Worm (Caenorhabditis elegans) whole organism, L3 larva: ENCODE results near the gene ptc-3.

Source experiments
- R02D3.7 ChIP-seq: fragments of 150-350 bp; optimal IDR thresholded peaks from 2 replicates; lab custom pipeline; 2014; ENCODE audit warnings: missing biosample characterization, missing genetic modification characterization
- ZK546.5 ChIP-seq: sonication (generic microtip); optimal IDR thresholded peaks from 2 replicates; lab custom pipeline; 2017; ENCODE audit warnings: missing biosample characterization, missing genetic modification characterization
- ama-1 ChIP-seq: fragments of 150-350 bp; optimal IDR thresholded peaks from 2 replicates; lab custom pipeline; 2018
- ceh-16 ChIP-seq: sonication (generic microtip); optimal IDR thresholded peaks from 2 replicates; lab custom pipeline; 2017; ENCODE audit warnings: missing biosample characterization, missing genetic modification characterization
- ceh-28 ChIP-seq: fragments of 150-350 bp; optimal IDR thresholded peaks from 2 replicates; lab custom pipeline; 2014; ENCODE audit warnings: missing biosample characterization, missing genetic modification reagents, missing genetic modification characterization
- ceh-82 ChIP-seq: fragments of 150-350 bp; optimal IDR thresholded peaks from 2 replicates; lab custom pipeline; 2014; ENCODE audit warnings: missing biosample characterization, missing genetic modification characterization
- egl-27 ChIP-seq: sonication (generic microtip); optimal IDR thresholded peaks from 4 replicates; lab custom pipeline; 2017; ENCODE audit warnings: missing biosample characterization, missing genetic modification reagents, missing genetic modification characterization
- egl-5 ChIP-seq: fragments of 150-350 bp; optimal IDR thresholded peaks from 2 replicates; lab custom pipeline; 2017; ENCODE audit warnings: missing biosample characterization, missing genetic modification reagents, missing genetic modification characterization, inconsistent platforms
- elt-1 ChIP-seq: fragments of 150-350 bp; optimal IDR thresholded peaks from 2 replicates; lab custom pipeline; 2014; ENCODE audit warnings: missing biosample characterization, missing genetic modification characterization
- elt-2 ChIP-seq: sonication (generic microtip); optimal IDR thresholded peaks from 2 replicates; lab custom pipeline; 2016; ENCODE audit warnings: missing genetic modification reagents, mild to moderate bottlenecking, missing genetic modification characterization, missing compliant biosample characterization
- elt-3 ChIP-seq, 3 experiments: fragments of 150-350 bp in 1 of 3; sonication (generic microtip) in 2 of 3; optimal IDR thresholded peaks; 2 replicates in 2 of 3; 4 replicates in 1 of 3; lab custom pipeline; 2014 to 2017; ENCODE audit warnings: missing biosample characterization in 3 of 3, missing genetic modification characterization in 3 of 3
- fkh-10 ChIP-seq: sonication (generic microtip); optimal IDR thresholded peaks from 2 replicates; lab custom pipeline; 2017; ENCODE audit warnings: missing biosample characterization, missing genetic modification reagents, missing genetic modification characterization
- fos-1 ChIP-seq: fragments of 150-350 bp; optimal IDR thresholded peaks from 2 replicates; lab custom pipeline; 2014; ENCODE audit warnings: missing biosample characterization, missing genetic modification characterization
- hmg-11 ChIP-seq: sonication (generic microtip); optimal IDR thresholded peaks from 2 replicates; lab custom pipeline; 2016; ENCODE audit warnings: missing genetic modification characterization, missing compliant biosample characterization
- jun-1 ChIP-seq: fragments of 150-350 bp; optimal IDR thresholded peaks from 2 replicates; lab custom pipeline; 2014; ENCODE audit warnings: missing biosample characterization, missing genetic modification reagents, missing genetic modification characterization
- lin-39 ChIP-seq: fragments of 150-350 bp; optimal IDR thresholded peaks from 2 replicates; lab custom pipeline; 2018; ENCODE audit warnings: missing biosample characterization, missing genetic modification reagents, missing genetic modification characterization
- lsy-12 ChIP-seq: sonication (generic microtip); optimal IDR thresholded peaks from 2 replicates; lab custom pipeline; 2016; ENCODE audit warnings: mild to moderate bottlenecking, missing genetic modification characterization, missing compliant biosample characterization
- mdl-1 ChIP-seq: fragments of 150-350 bp; optimal IDR thresholded peaks from 2 replicates; lab custom pipeline; 2014; ENCODE audit warnings: missing biosample characterization, missing genetic modification characterization
- nhr-11 ChIP-seq: fragments of 150-350 bp; optimal IDR thresholded peaks from 2 replicates; lab custom pipeline; 2014; ENCODE audit warnings: missing biosample characterization, missing genetic modification characterization
- nhr-12 ChIP-seq: fragments of 150-350 bp; optimal IDR thresholded peaks from 2 replicates; lab custom pipeline; 2014; ENCODE audit warnings: missing biosample characterization, missing genetic modification characterization
- nhr-23 ChIP-seq: fragments of 150-350 bp; optimal IDR thresholded peaks from 2 replicates; lab custom pipeline; 2014; ENCODE audit warnings: missing biosample characterization, missing genetic modification reagents, missing genetic modification characterization
- nhr-237 ChIP-seq: fragments of 150-350 bp; optimal IDR thresholded peaks from 2 replicates; lab custom pipeline; 2014; ENCODE audit warnings: missing biosample characterization, missing genetic modification characterization
- nhr-25 ChIP-seq: sonication (generic microtip); optimal IDR thresholded peaks from 2 replicates; lab custom pipeline; 2017; ENCODE audit warnings: missing biosample characterization, missing genetic modification characterization
- nhr-43 ChIP-seq: sonication (generic microtip); optimal IDR thresholded peaks from 2 replicates; lab custom pipeline; 2016; ENCODE audit warnings: mild to moderate bottlenecking, missing genetic modification characterization, missing compliant biosample characterization; ENCODE audit not compliant: poor library complexity, severe bottlenecking
- nhr-67 ChIP-seq: fragments of 150-350 bp; optimal IDR thresholded peaks from 2 replicates; lab custom pipeline; 2014; ENCODE audit warnings: missing biosample characterization, missing genetic modification characterization
- nhr-76 ChIP-seq: fragments of 150-350 bp; sonication (generic microtip); optimal IDR thresholded peaks from 5 replicates; lab custom pipeline; 2014; ENCODE audit warnings: missing biosample characterization, missing genetic modification characterization
- nhr-77 ChIP-seq: fragments of 150-350 bp; optimal IDR thresholded peaks from 2 replicates; lab custom pipeline; 2014; ENCODE audit warnings: missing biosample characterization, missing genetic modification characterization
- pha-4 ChIP-seq: fragments of 150-350 bp; optimal IDR thresholded peaks from 2 replicates; lab custom pipeline; 2014; ENCODE audit warnings: missing biosample characterization, missing genetic modification reagents, missing genetic modification characterization
- pqm-1 ChIP-seq: fragments of 150-350 bp; optimal IDR thresholded peaks from 2 replicates; lab custom pipeline; 2017; ENCODE audit warnings: missing biosample characterization, missing genetic modification characterization, inconsistent platforms
- skn-1 ChIP-seq: fragments of 150-350 bp; optimal IDR thresholded peaks from 2 replicates; lab custom pipeline; 2014; ENCODE audit warnings: missing biosample characterization, missing genetic modification characterization
- snpc-4 ChIP-seq: fragments of 150-350 bp; optimal IDR thresholded peaks from 2 replicates; lab custom pipeline; 2014; ENCODE audit warnings: missing biosample characterization, missing genetic modification characterization
- unc-39 ChIP-seq: sonication (generic microtip); optimal IDR thresholded peaks from 4 replicates; lab custom pipeline; 2017; ENCODE audit warnings: missing biosample characterization, missing genetic modification characterization
- zag-1 ChIP-seq: fragments of 150-350 bp; optimal IDR thresholded peaks from 2 replicates; lab custom pipeline; 2014; ENCODE audit warnings: missing biosample characterization, missing genetic modification characterization
- ztf-11 ChIP-seq: fragments of 150-350 bp; optimal IDR thresholded peaks from 2 replicates; lab custom pipeline; 2014; ENCODE audit warnings: missing biosample characterization, missing genetic modification characterization
- ztf-4 ChIP-seq: fragments of 150-350 bp; optimal IDR thresholded peaks from 2 replicates; lab custom pipeline; 2014; ENCODE audit warnings: missing biosample characterization, missing genetic modification characterization

Gene ptc-3

DNA sequence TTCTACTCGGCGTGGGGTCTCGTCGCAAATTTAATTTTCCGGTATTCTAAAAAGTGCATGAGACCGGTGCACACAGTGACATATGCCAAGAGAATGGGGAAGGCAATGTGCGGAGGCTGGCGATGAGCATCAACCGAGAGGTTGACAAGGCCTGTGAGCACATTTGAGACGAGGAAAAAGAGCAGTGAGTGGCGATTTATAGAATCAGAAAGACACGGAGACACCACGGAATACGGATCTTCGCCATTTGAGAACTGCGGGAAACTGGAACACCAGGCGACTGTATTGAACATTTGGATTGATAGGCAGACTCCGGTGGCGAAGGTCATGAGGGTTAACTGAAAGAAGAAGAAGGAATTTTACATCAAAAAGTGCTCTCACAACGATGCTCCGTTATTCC lies 26.5 kb upstream of the ptc-3 start:
- TF ChIP-seq nhr-67, result no peak
- TF ChIP-seq pha-4 (tag; lab: Kevin White, UChicago), result no peak
- no peak for TF ChIP-seq unc-39 (tag; lab: Kevin White, UChicago)
- no peak for TF ChIP-seq nhr-25 (tag; lab: Kevin White, UChicago)

DNA sequence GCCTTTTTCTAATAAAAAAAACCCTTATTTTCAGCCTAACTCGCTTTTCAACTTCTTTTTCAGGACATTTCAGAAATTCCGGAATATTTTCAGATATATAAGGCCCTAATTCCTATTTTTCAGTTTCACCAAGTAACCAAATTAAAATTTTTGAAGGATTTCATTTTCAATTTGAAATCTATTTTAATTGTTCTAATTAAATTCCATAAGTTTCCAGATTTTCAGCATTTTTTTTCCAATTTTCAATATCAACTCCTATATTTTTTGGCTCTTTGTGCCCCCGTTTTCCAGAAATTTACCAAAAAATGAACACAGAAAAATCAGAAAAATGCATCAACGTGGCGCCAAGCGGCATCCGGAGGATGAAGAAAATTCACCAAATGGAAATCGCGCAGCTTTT lies 22.4 kb upstream of the ptc-3 start, which contains the start of gene Y110A2AL.1:
Gene Y110A2AL.1 (plus strand): TSS at position 301 of the 400 bp plus-strand sequence.
- no peak for TF ChIP-seq egl-27 (tag; lab: Kevin White, UChicago)

DNA sequence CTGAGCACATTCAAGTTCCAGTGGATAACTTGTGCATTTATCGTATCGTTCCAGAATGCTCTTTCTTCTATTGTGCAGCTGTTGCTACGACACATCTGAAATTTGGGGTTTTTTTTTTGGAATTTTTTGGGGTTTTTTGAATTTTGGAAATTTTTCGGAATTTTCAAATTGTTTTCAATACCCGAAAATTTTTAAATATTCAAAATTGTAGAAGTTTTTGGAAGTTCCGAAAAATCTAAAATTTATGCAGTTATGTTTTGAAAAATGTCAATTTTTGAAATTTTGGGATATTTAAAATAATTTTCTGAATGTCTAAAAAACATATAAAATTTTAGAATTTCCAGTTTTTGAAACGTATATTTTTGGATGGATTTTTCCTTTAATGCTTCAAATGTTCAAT lies 19.4 kb upstream of the ptc-3 start, which contains the start of gene Y110A2AL.10:
Gene Y110A2AL.10 (minus strand): TSS at position 101 of the 400 bp plus-strand sequence.
- TF ChIP-seq snpc-4 (tag; lab: Kevin White, UChicago) (no peak), ZK546.5 (no peak), nhr-23 (tag; lab: Kevin White, UChicago) (no peak), fos-1 (tag; lab: Kevin White, UChicago) (no peak), egl-27 (tag; lab: Kevin White, UChicago) (no peak), skn-1 (tag; lab: Kevin White, UChicago) (no peak), nhr-12 (tag; lab: Kevin White, UChicago) (no peak), unc-39 (tag; lab: Kevin White, UChicago) (no peak), ceh-16 (tag; lab: Kevin White, UChicago) (no peak), pha-4 (tag; lab: Kevin White, UChicago) (no peak), egl-5 (tag; lab: Kevin White, UChicago) (no peak), ztf-11 (tag; lab: Kevin White, UChicago) (no peak), fkh-10 (GFP tag; lab: Kevin White, UChicago) (no peak), ama-1 (lab: Kevin White, UChicago) (no peak), R02D3.7 (no peak), nhr-237 (tag; lab: Kevin White, UChicago) (no peak), mdl-1 (tag; lab: Kevin White, UChicago) (no peak), nhr-76 (tag; lab: Kevin White, UChicago) (no peak), lsy-12 (tag; lab: Kevin White, UChicago) (no peak)

DNA sequence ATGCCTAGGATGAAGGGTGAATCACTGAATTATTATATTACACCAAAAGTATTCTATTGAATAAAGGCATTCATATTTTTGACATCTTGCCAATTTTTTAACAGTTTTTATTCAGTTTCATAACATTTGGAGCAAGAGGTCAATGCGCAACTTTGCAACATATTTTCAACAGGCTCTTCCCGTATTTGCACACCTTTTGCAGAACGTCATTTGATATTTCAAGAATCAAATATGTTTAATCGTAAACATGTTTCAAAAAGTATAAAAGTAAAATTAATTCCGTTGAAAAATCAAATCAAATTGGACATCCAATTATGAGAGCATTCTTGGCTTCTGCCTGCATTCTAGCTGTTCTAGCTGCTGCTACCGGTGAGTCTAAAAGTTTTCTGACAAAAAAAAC lies 15.3 kb upstream of the ptc-3 start, which contains the start of gene Y110A2AL.2:
Gene Y110A2AL.2 (plus strand): TSS at position 301 of the 400 bp plus-strand sequence.
- no peak for TF ChIP-seq fkh-10 (GFP tag; lab: Kevin White, UChicago)
- TF ChIP-seq R02D3.7, result no peak
- TF ChIP-seq nhr-77 (tag; lab: Kevin White, UChicago), result no peak
- TF ChIP-seq nhr-11 (tag; lab: Kevin White, UChicago), result no peak
- TF ChIP-seq, all 47 proteins: peak for 0

ce11 chrII:2866541-2867124 lies 14.2 kb upstream of the ptc-3 start, which contains the start of the genes Y110A2AL.9 and Y110A2AL.3:
Gene Y110A2AL.9, minus strand, starts transcription at chrII:2866641.
Gene Y110A2AL.3, plus strand, starts transcription at chrII:2867074.
- no peak for TF ChIP-seq elt-2 (tag; lab: Kevin White, UChicago)
- no peak for TF ChIP-seq ceh-82 (tag; lab: Kevin White, UChicago)
- TF ChIP-seq snpc-4 (tag; lab: Kevin White, UChicago), result no peak
- no peak for TF ChIP-seq elt-3 (tag; optimal IDR thresholded peaks at IDR 0.05; lab: Kevin White, UChicago)
- TF ChIP-seq nhr-43 (tag; lab: Kevin White, UChicago), result no peak
- no peak for TF ChIP-seq zag-1 (tag; lab: Kevin White, UChicago)
- TF ChIP-seq nhr-12 (tag; lab: Kevin White, UChicago), result no peak

DNA sequence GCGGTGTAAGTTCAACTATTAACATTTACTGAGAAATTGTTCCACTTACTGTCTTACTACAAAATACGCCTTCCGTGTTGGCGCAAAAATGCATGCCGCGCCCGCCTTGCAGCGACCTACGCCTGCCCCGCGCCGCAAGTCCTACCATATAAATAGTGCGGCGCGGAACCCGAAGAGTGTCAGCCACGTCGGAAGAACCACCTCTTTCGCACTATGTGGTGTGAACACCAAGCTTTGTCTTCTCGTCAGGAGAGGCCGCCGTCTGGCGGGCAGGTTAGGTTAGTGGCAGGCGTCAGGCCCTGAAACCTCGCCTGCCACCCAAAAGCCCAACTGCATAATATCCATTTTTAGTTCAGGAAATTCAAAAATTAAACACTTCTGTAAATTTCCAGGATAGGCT lies 13.0 kb upstream of the ptc-3 start:
- TF ChIP-seq ztf-11 (tag; lab: Kevin White, UChicago) (no peak), elt-1 (tag; lab: Kevin White, UChicago) (no peak)

DNA sequence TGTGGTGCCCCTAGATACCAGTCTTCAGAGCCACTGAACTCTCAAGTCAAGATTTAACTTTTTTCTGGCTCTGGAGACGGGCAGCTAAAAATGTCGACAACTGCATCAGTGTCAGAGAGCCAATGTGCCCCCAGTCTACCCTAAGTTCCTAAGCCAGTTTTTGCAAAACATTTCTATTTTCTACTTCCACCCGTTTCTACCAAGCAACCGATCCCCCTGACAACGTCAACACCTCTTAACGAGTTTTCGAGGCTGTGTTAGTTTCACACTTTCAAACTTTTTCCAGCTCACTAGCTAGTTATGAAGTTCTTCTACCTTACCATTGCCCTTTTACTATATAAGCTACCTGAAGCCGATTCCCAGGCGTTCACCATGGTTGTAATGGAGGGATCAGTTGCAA lies 11.8 kb upstream of the ptc-3 start, which contains the start of gene Y110A2AL.5:
Gene Y110A2AL.5 (plus strand): TSS at position 301 of the 400 bp plus-strand sequence.
- no peak for TF ChIP-seq lsy-12 (tag; lab: Kevin White, UChicago)
- TF ChIP-seq nhr-237 (tag; lab: Kevin White, UChicago), result no peak
- TF ChIP-seq egl-5 (tag; lab: Kevin White, UChicago), result no peak
- TF ChIP-seq ceh-28 (tag; lab: Kevin White, UChicago), result no peak
- TF ChIP-seq jun-1 (tag; lab: Kevin White, UChicago), result no peak
- TF ChIP-seq zag-1 (tag; lab: Kevin White, UChicago), result no peak
- TF ChIP-seq mdl-1 (tag; lab: Kevin White, UChicago), result no peak
- TF ChIP-seq nhr-43 (tag; lab: Kevin White, UChicago), result no peak
- no peak for TF ChIP-seq ztf-11 (tag; lab: Kevin White, UChicago)
- no peak for TF ChIP-seq unc-39 (tag; lab: Kevin White, UChicago)
- TF ChIP-seq ama-1 (lab: Kevin White, UChicago), result no peak
- TF ChIP-seq elt-2 (tag; lab: Kevin White, UChicago), result no peak
- no peak for TF ChIP-seq lin-39
- TF ChIP-seq pqm-1, result no peak
- no peak for TF ChIP-seq ztf-4 (tag; lab: Kevin White, UChicago)
- TF ChIP-seq ZK546.5, result no peak
- no peak for TF ChIP-seq hmg-11 (tag; lab: Kevin White, UChicago)
- TF ChIP-seq, all 47 proteins: peak for 0
